Worm (Caenorhabditis elegans): ENCODE measurements around the gene dhc-4.

- no peak for TF ChIP-seq aly-2 (tag; optimal IDR thresholded peaks at IDR 0.05)
- TF ChIP-seq nhr-10 (tag; optimal IDR thresholded peaks at IDR 0.05): no peak
- no peak for TF ChIP-seq ztf-11 (tag; optimal IDR thresholded peaks at IDR 0.05)
- TF ChIP-seq sma-9 (GFP tag; optimal IDR thresholded peaks at IDR 0.05): no peak
- no peak for TF ChIP-seq sma-9 (tag; optimal IDR thresholded peaks at IDR 0.05)
- no peak for TF ChIP-seq crh-2 (tag; optimal IDR thresholded peaks at IDR 0.05)
- TF ChIP-seq mdl-1 (tag; optimal IDR thresholded peaks at IDR 0.05): no peak
- no peak for TF ChIP-seq nhr-12 (tag; optimal IDR thresholded peaks at IDR 0.05)
- TF ChIP-seq lsy-2 (tag; optimal IDR thresholded peaks at IDR 0.05): no peak
- TF ChIP-seq ZK546.5 (tag; optimal IDR thresholded peaks at IDR 0.05): no peak
- TF ChIP-seq nhr-77 (tag; optimal IDR thresholded peaks at IDR 0.05): no peak
- no peak for TF ChIP-seq ztf-4 (tag; optimal IDR thresholded peaks at IDR 0.05)
Measured at ce11 chrIII:11010597-11010996, 40.9 kb downstream of the dhc-4 start.
